Fruit fly (Drosophila melanogaster) whole organism, embryonic: ENCODE measurements around the gene CG8814.

ENCODE experiments used
- ATbp ChIP-seq: fragments of 200-800 bp; sonication (Bioruptor generic); optimal IDR thresholded peaks from 2 replicates; lab custom pipeline; 2017; ENCODE audit warnings: missing biosample characterization, mild to moderate bottlenecking, missing genetic modification characterization, missing genetic modification reagents
- Awh ChIP-seq: fragments of 200-800 bp; sonication (Bioruptor generic); IDR thresholded peaks from 2 replicates; pipeline ENCODE4, ENCODE4 v1.3.6; 2022; ENCODE audit warnings: missing biosample characterization, missing genetic modification characterization
- CG10543 ChIP-seq: fragments of 200-800 bp; sonication (Bioruptor generic); optimal IDR thresholded peaks from 3 replicates; lab custom pipeline; 2017; ENCODE audit warnings: missing biosample characterization, mild to moderate bottlenecking, missing genetic modification characterization, moderate library complexity
- CG10979 ChIP-seq: fragments of 200-800 bp; sonication (Bioruptor generic); optimal IDR thresholded peaks from 2 replicates; lab custom pipeline; 2018; ENCODE audit warnings: missing biosample characterization, mild to moderate bottlenecking, missing genetic modification characterization, moderate library complexity
- CG11723 ChIP-seq: fragments of 200-800 bp; sonication (Bioruptor generic); optimal IDR thresholded peaks from 2 replicates; lab custom pipeline; 2017; ENCODE audit warnings: missing biosample characterization, mild to moderate bottlenecking, missing genetic modification characterization
- CG12942 ChIP-seq: fragments of 200-800 bp; sonication (Bioruptor generic); optimal IDR thresholded peaks from 3 replicates; lab custom pipeline; 2016; ENCODE audit warnings: missing biosample characterization, missing genetic modification characterization
- CG15011 ChIP-seq: fragments of 200-800 bp; sonication (Bioruptor generic); optimal IDR thresholded peaks from 3 replicates; lab custom pipeline; 2018; ENCODE audit warnings: missing biosample characterization, mild to moderate bottlenecking, missing genetic modification characterization
- CG15696 ChIP-seq: fragments of 200-800 bp; sonication (Bioruptor generic); optimal IDR thresholded peaks from 2 replicates; lab custom pipeline; 2019; ENCODE audit warnings: missing biosample characterization, mild to moderate bottlenecking, missing genetic modification characterization, moderate library complexity
- CG17385 ChIP-seq: fragments of 200-800 bp; sonication (Bioruptor generic); optimal IDR thresholded peaks from 3 replicates; lab custom pipeline; 2018; ENCODE audit warnings: missing biosample characterization, mild to moderate bottlenecking, missing genetic modification characterization
- CG17568 ChIP-seq: fragments of 200-800 bp; sonication (Bioruptor generic); optimal IDR thresholded peaks from 2 replicates; lab custom pipeline; 2018; ENCODE audit warnings: missing biosample characterization, mild to moderate bottlenecking, missing genetic modification characterization, moderate library complexity
- CG2712 ChIP-seq: fragments of 200-800 bp; optimal IDR thresholded peaks from 3 replicates; lab custom pipeline; 2019; ENCODE audit warnings: missing biosample characterization, mild to moderate bottlenecking, missing genetic modification characterization, moderate library complexity
- CG34422 ChIP-seq: fragments of 200-800 bp; sonication (Bioruptor generic); IDR thresholded peaks from 3 replicates; pipeline ENCODE4 v1.3.6; 2022; ENCODE audit warnings: missing biosample characterization, missing genetic modification characterization
- CG43689 ChIP-seq: fragments of 200-800 bp; sonication (Bioruptor generic); IDR thresholded peaks from 2 replicates; pipeline ENCODE4 v1.3.6; 2022; ENCODE audit warnings: missing biosample characterization, missing genetic modification characterization
- CG5180 ChIP-seq: fragments of 200-800 bp; sonication (Bioruptor generic); optimal IDR thresholded peaks from 3 replicates; lab custom pipeline; 2017; ENCODE audit warnings: missing biosample characterization, missing genetic modification characterization, mild to moderate bottlenecking, moderate library complexity, missing genetic modification reagents
- CG6254 ChIP-seq: fragments of 200-800 bp; sonication (Bioruptor generic); optimal IDR thresholded peaks from 3 replicates; lab custom pipeline; 2017; ENCODE audit warnings: mild to moderate bottlenecking, missing biosample characterization, missing genetic modification reagents, missing genetic modification characterization
- CG6683 ChIP-seq: fragments of 200-800 bp; sonication (Bioruptor generic); optimal IDR thresholded peaks from 2 replicates; lab custom pipeline; 2017; ENCODE audit warnings: missing biosample characterization, mild to moderate bottlenecking, missing genetic modification characterization, missing genetic modification reagents
- CG7786 ChIP-seq: fragments of 200-800 bp; sonication (Bioruptor generic); optimal IDR thresholded peaks from 2 replicates; lab custom pipeline; 2016; ENCODE audit warnings: missing biosample characterization, missing genetic modification characterization
- CG7963 ChIP-seq: fragments of 200-800 bp; sonication (Bioruptor generic); IDR thresholded peaks from 3 replicates; pipeline ENCODE4 v1.3.6; 2022; ENCODE audit warnings: missing biosample characterization, missing genetic modification characterization; ENCODE audit not compliant: partially characterized antibody
- CG8944 ChIP-seq: fragments of 200-800 bp; sonication (Bioruptor generic); optimal IDR thresholded peaks from 3 replicates; lab custom pipeline; 2016; ENCODE audit warnings: missing biosample characterization, missing genetic modification characterization
- CG9609 ChIP-seq: fragments of 200-800 bp; sonication (Bioruptor generic); optimal IDR thresholded peaks from 3 replicates; lab custom pipeline; 2016; ENCODE audit warnings: missing biosample characterization, missing genetic modification characterization
- Dbx ChIP-seq: fragments of 200-800 bp; sonication (Bioruptor generic); IDR thresholded peaks from 3 replicates; pipeline ENCODE4 v1.3.6; 2022; ENCODE audit warnings: missing biosample characterization, missing genetic modification characterization
- Dll ChIP-seq: fragments of 200-800 bp; sonication (Bioruptor generic); IDR thresholded peaks from 4 replicates; pipeline ENCODE4 v1.3.6; 2022; ENCODE audit warnings: missing biosample characterization, missing genetic modification characterization; ENCODE audit not compliant: partially characterized antibody
- Dref ChIP-seq: fragments of 200-800 bp; sonication (Bioruptor generic); IDR thresholded peaks from 2 replicates; pipeline ENCODE4 v1.3.6; 2022; ENCODE audit warnings: missing biosample characterization, missing genetic modification characterization
- E2f2 ChIP-seq: fragments of 200-800 bp; sonication (Bioruptor generic); IDR thresholded peaks from 2 replicates; pipeline ENCODE4 v1.3.6; 2022; ENCODE audit warnings: missing biosample characterization, missing genetic modification characterization
- Hey ChIP-seq: fragments of 200-800 bp; sonication (Bioruptor generic); optimal IDR thresholded peaks from 3 replicates; lab custom pipeline; 2018; ENCODE audit warnings: missing biosample characterization, mild to moderate bottlenecking, missing genetic modification characterization
- HmgZ ChIP-seq: fragments of 200-800 bp; sonication (Bioruptor generic); optimal IDR thresholded peaks from 2 replicates; lab custom pipeline; 2018; ENCODE audit warnings: missing biosample characterization, mild to moderate bottlenecking, missing genetic modification characterization
- Hr51 ChIP-seq, 2 experiments: fragments of 200-800 bp; sonication (Bioruptor generic); optimal IDR thresholded peaks; 2 replicates in 1 of 2; 3 replicates in 1 of 2; lab custom pipeline; 2016 to 2018; ENCODE audit warnings: missing biosample characterization in 2 of 2, missing genetic modification characterization in 2 of 2, mild to moderate bottlenecking in 1 of 2, moderate library complexity in 1 of 2
- Ptx1 ChIP-seq: fragments of 200-800 bp; sonication (Bioruptor generic); IDR thresholded peaks from 2 replicates; pipeline ENCODE4 v1.3.6; 2022; ENCODE audit warnings: missing biosample characterization, missing genetic modification characterization
- Scr ChIP-seq: fragments of 200-800 bp; sonication (Bioruptor generic); IDR thresholded peaks from 2 replicates; pipeline ENCODE4 v1.3.6; 2022; ENCODE audit warnings: missing biosample characterization, missing genetic modification characterization; ENCODE audit not compliant: partially characterized antibody
- ato ChIP-seq: fragments of 200-800 bp; sonication (Bioruptor generic); IDR thresholded peaks from 2 replicates; pipeline ENCODE4 v1.3.6; 2022; ENCODE audit warnings: missing biosample characterization, missing genetic modification characterization; ENCODE audit not compliant: partially characterized antibody
- bcd ChIP-seq: fragments of 200-800 bp; sonication (Bioruptor generic); optimal IDR thresholded peaks from 2 replicates; lab custom pipeline; 2017; ENCODE audit warnings: missing biosample characterization, mild to moderate bottlenecking, missing genetic modification characterization
- bigmax ChIP-seq: fragments of 200-800 bp; sonication (Bioruptor generic); optimal IDR thresholded peaks from 2 replicates; lab custom pipeline; 2018; ENCODE audit warnings: missing biosample characterization, mild to moderate bottlenecking, missing genetic modification characterization
- bsh ChIP-seq, 2 experiments: fragments of 200-800 bp; sonication (Bioruptor generic); optimal IDR thresholded peaks; 2 replicates each; lab custom pipeline; 2017 to 2018; ENCODE audit warnings: mild to moderate bottlenecking in 2 of 2, missing biosample characterization in 2 of 2, missing genetic modification characterization in 2 of 2, moderate library complexity in 1 of 2
- cg ChIP-seq: fragments of 200-800 bp; sonication (Bioruptor generic); optimal IDR thresholded peaks from 3 replicates; lab custom pipeline; 2019; ENCODE audit warnings: missing biosample characterization, mild to moderate bottlenecking, missing genetic modification characterization, moderate library complexity
- chm ChIP-seq: fragments of 200-800 bp; sonication (Bioruptor generic); IDR thresholded peaks from 2 replicates; pipeline ENCODE4 v1.3.6; 2022; ENCODE audit warnings: missing biosample characterization, missing genetic modification characterization
- crp ChIP-seq, 2 experiments: fragments of 200-800 bp; sonication (Bioruptor generic); optimal IDR thresholded peaks; 2 replicates in 1 of 2; 3 replicates in 1 of 2; lab custom pipeline; 2017; ENCODE audit warnings: missing biosample characterization in 2 of 2, missing genetic modification characterization in 2 of 2, mild to moderate bottlenecking in 1 of 2, moderate library complexity in 1 of 2
- dati ChIP-seq: fragments of 200-800 bp; sonication (Bioruptor generic); IDR thresholded peaks from 2 replicates; pipeline ENCODE4 v1.3.6; 2022; ENCODE audit warnings: missing biosample characterization, missing genetic modification characterization
- dmrt99B ChIP-seq: fragments of 200-800 bp; sonication (Bioruptor generic); optimal IDR thresholded peaks from 2 replicates; lab custom pipeline; 2018; ENCODE audit warnings: missing biosample characterization, mild to moderate bottlenecking, missing genetic modification characterization, moderate library complexity
- gcm ChIP-seq: fragments of 200-800 bp; sonication (Bioruptor generic); optimal IDR thresholded peaks from 2 replicates; lab custom pipeline; 2019; ENCODE audit warnings: missing biosample characterization, mild to moderate bottlenecking, missing genetic modification characterization, moderate library complexity
- gro ChIP-seq: fragments of 200-800 bp; sonication (Bioruptor generic); optimal IDR thresholded peaks from 2 replicates; lab custom pipeline; 2016; ENCODE audit warnings: missing biosample characterization, missing genetic modification characterization
- ind ChIP-seq: fragments of 200-800 bp; sonication (Bioruptor generic); optimal IDR thresholded peaks from 3 replicates; lab custom pipeline; 2016; ENCODE audit warnings: missing biosample characterization, missing genetic modification characterization
- org-1 ChIP-seq: fragments of 200-800 bp; sonication (Bioruptor generic); optimal IDR thresholded peaks from 2 replicates; lab custom pipeline; 2017; ENCODE audit warnings: missing biosample characterization, missing genetic modification characterization
- pnt ChIP-seq: fragments of 200-800 bp; sonication (Bioruptor generic); optimal IDR thresholded peaks from 3 replicates; lab custom pipeline; 2016; ENCODE audit warnings: missing biosample characterization, missing genetic modification characterization
- sim ChIP-seq: fragments of 200-800 bp; sonication (Bioruptor generic); IDR thresholded peaks from 2 replicates; pipeline ENCODE4 v1.3.6; 2022; ENCODE audit warnings: missing biosample characterization, missing genetic modification characterization
- slp2 ChIP-seq: fragments of 200-800 bp; sonication (Bioruptor generic); optimal IDR thresholded peaks from 2 replicates; lab custom pipeline; 2016; ENCODE audit warnings: missing biosample characterization, missing genetic modification characterization
- sqz ChIP-seq: fragments of 200-800 bp; sonication (Bioruptor generic); optimal IDR thresholded peaks from 3 replicates; lab custom pipeline; 2018; ENCODE audit warnings: missing biosample characterization, mild to moderate bottlenecking, missing genetic modification characterization
- wdn ChIP-seq: fragments of 200-800 bp; sonication (Bioruptor generic); IDR thresholded peaks from 2 replicates; pipeline ENCODE4 v1.3.6; 2022; ENCODE audit warnings: missing biosample characterization, missing genetic modification characterization
- wek ChIP-seq: fragments of 200-800 bp; sonication (Bioruptor generic); optimal IDR thresholded peaks from 3 replicates; lab custom pipeline; 2018; ENCODE audit warnings: missing biosample characterization, mild to moderate bottlenecking, missing genetic modification characterization, moderate library complexity

Gene CG8814

dm6 chr2L:2886613-2887537, 12.2 kb downstream of the CG8814 start (continued):
- TF ChIP-seq bigmax (no peak), dati (GFP tag; lab: Robert Waterston, UW) (no peak), CG12942 (no peak), slp2 (GFP tag; lab: Kevin White, UChicago) (no peak), CG15696 (tag; lab: Kevin White, UChicago) (no peak), HmgZ (tag; lab: Kevin White, UChicago) (peak; percentile 14), CG17385 (GFP tag; lab: Kevin White, UChicago) (no peak), ind (GFP tag; lab: Kevin White, UChicago) (no peak), pnt (no peak), sim (GFP tag; lab: Robert Waterston, UW) (0 out of 2 replicates have a peak, but pooled peaks have one; percentile 37), cg (GFP tag; lab: Kevin White, UChicago) (peak; percentile 68), dmrt99B (tag; lab: Kevin White, UChicago) (no peak), Awh (GFP tag; lab: Robert Waterston, UW) (no peak), CG2712 (tag; lab: Kevin White, UChicago) (no peak), Hr51 (GFP tag; optimal IDR thresholded peaks at IDR 0.05; lab: Kevin White, UChicago) (no peak), chm (GFP tag; lab: Robert Waterston, UW) (no peak), CG7963 (GFP tag; lab: Robert Waterston, UW) (no peak), CG10979 (tag; lab: Kevin White, UChicago) (no peak), CG8944 (GFP tag; lab: Kevin White, UChicago) (no peak), CG11723 (GFP tag; lab: Kevin White, UChicago) (no peak), CG5180 (GFP tag; lab: Kevin White, UChicago) (peak; percentile 90), Ptx1 (GFP tag; lab: Robert Waterston, UW) (no peak), CG43689 (GFP tag; lab: Robert Waterston, UW) (no peak), gcm (GFP tag; lab: Kevin White, UChicago) (no peak), CG10543 (GFP tag; lab: Kevin White, UChicago) (no peak), crp (GFP tag; optimal IDR thresholded peaks at IDR 0.05; lab: Kevin White, UChicago) (no peak), gro (peak; percentile 13), ATbp (GFP tag; lab: Kevin White, UChicago) (peak; percentile 5), CG6683 (GFP tag; lab: Kevin White, UChicago) (no peak), CG15011 (GFP tag; lab: Kevin White, UChicago) (no peak), Dref (GFP tag; lab: Robert Waterston, UW) (no peak), CG17568 (GFP tag; lab: Kevin White, UChicago) (no peak), CG6254 (GFP tag; lab: Kevin White, UChicago) (no peak), wek (GFP tag; lab: Kevin White, UChicago) (no peak), Dll (peak; percentile 38; the same call in 1 of the 4 replicates), E2f2 (GFP tag; lab: Robert Waterston, UW) (no peak), CG9609 (GFP tag; lab: Kevin White, UChicago) (no peak), bcd (GFP tag; lab: Kevin White, UChicago) (no peak), CG34422 (GFP tag; lab: Robert Waterston, UW) (no peak), Dbx (no peak), wdn (GFP tag; lab: Robert Waterston, UW) (no peak), Scr (GFP tag; lab: Robert Waterston, UW) (no peak), bsh (GFP tag; optimal IDR thresholded peaks at IDR 0.05; lab: Kevin White, UChicago) (peak in 1 of 2 experiments; percentile 29), CG7786 (GFP tag; lab: Kevin White, UChicago) (no peak), sqz (peak; percentile 32), Hey (tag; lab: Kevin White, UChicago) (no peak), org-1 (GFP tag; lab: Kevin White, UChicago) (no peak), ato (GFP tag; lab: Robert Waterston, UW) (no peak)
